Worm (Caenorhabditis elegans): ENCODE results near the gene sra-36.

The sra-36 gene

DNA sequence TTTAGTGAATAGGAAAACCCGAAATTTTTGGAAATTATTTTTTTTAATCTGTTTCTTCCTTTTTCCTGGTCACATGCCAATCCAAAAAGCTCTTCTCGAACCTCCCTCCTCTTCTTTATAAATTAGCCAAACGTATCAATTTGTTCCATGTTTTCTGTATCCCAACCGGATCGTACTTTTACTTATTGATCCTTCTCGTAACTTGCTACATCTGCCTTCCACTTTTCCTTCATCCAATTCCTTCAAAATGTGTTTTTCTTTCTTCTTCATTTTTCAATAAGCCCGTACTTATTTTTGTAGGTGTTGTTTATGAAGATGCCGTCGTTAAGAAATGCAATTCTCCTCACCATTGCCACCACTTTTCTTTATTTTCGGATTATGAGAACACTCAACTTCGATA lies 28.6 kb downstream of the sra-36 start, which contains the start of gene cyp-23A1:
cyp-23A1 (plus strand) TSS at position 301 of the 400 bp plus-strand sequence.
- TF ChIP-seq mab-5 (tag; optimal IDR thresholded peaks at IDR 0.05) (no peak), sptf-1 (tag; optimal IDR thresholded peaks at IDR 0.05) (no peak)

DNA sequence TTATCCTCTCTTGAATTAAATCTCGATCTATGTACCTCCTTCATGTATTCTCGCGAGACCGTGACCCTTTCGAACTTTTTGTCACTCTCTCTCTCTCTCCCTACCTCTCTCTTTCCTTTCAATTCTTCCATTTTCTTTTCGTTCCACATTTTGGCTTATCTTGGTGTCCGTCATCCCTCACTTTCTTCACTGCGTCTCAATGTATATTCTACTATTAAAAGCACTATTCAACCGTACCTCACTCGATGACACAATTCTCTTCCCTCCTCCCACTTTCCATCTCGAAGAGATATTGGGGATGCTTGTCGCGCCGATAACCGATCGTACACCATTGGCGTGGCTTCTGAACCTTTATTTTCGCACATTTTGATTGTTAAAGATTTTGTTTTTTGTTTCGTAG lies 29.8 kb downstream of the sra-36 start:
- TF ChIP-seq blmp-1 (tag; optimal IDR thresholded peaks at IDR 0.05), result peak; percentile 66
- no peak for TF ChIP-seq M03D4.4 (tag; optimal IDR thresholded peaks at IDR 0.05)

DNA sequence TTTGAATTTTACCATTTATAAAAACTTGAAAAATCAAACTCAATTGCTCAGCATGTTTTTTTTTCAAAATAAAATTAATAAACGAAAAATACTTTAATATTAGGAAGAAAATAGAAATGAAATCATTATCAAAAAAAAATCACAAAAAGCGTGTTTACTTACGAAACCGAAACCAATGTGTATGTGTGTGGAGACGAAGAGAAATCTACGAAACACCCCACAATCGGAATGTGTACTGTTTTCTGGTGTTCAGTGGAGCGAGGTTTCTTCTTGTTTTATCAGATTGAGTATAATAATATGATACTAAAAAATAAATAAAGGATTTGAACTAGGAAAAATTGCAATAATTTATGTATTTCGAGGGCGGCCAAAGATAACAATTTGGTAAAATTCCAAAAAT lies 32.9 kb downstream of the sra-36 start:
- TF ChIP-seq elt-1 (tag; optimal IDR thresholded peaks at IDR 0.05; ENCODE audit: borderline replicate concordance, insufficient read depth), result no peak
- no peak for TF ChIP-seq mep-1 (tag; optimal IDR thresholded peaks at IDR 0.05)
- no peak for TF ChIP-seq snpc-4 (tag; optimal IDR thresholded peaks at IDR 0.05)
- no peak for TF ChIP-seq unc-62 (GFP tag; optimal IDR thresholded peaks at IDR 0.05)
- no peak for TF ChIP-seq ceh-39 (tag; optimal IDR thresholded peaks at IDR 0.05)
- no peak for TF ChIP-seq blmp-1 (tag; optimal IDR thresholded peaks at IDR 0.05)

DNA sequence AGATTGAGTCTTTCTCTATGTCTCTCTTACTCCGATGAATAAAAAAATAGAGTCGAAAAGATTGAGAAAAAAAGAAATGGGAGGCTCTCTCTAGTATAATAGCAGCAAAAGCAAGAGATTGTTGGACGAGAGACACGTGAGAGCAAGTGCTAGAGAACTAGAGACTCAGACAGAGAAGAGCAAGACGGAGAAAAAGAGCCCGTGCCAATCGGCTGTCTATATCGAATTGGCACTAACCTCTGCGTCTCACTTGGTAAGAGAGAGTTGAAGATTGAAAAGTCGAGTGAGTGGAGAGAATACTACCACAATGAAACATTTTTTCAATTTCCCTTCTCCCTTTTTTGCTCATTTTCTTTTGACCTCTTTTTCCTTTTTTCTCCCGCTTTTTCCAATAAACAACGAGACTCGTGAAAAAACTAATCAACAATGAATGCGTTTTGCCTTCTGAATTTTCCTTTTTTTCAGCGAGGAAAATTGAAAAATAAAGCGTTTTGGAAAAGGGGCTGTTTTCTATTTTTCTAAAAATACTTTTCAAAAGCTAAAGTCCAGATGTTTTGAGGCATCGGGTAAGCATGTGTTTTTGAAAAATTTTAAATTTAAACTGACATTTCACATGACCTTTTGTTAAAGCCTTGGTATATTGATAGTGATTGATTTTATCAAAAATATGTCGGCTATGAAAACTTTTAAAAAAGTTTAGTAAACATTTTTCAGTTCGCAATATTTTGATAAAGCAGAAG lies 33.8 kb downstream of the sra-36 start:
- TF ChIP-seq lsy-2 (tag; optimal IDR thresholded peaks at IDR 0.05) (peak; percentile 17), unc-120 (tag; optimal IDR thresholded peaks at IDR 0.05; ENCODE audit: poor library complexity, severe bottlenecking) (peak; percentile 65), mls-2 (tag; optimal IDR thresholded peaks at IDR 0.05) (no peak), pha-4 (tag; optimal IDR thresholded peaks at IDR 0.05) (no peak), ces-1 (GFP tag; optimal IDR thresholded peaks at IDR 0.05) (peak; percentile 85), blmp-1 (tag; optimal IDR thresholded peaks at IDR 0.05) (no peak), ceh-39 (tag; optimal IDR thresholded peaks at IDR 0.05) (no peak), hlh-1 (tag; optimal IDR thresholded peaks at IDR 0.05) (peak; percentile 86), unc-39 (tag; optimal IDR thresholded peaks at IDR 0.05) (no peak), ceh-83 (GFP tag; optimal IDR thresholded peaks at IDR 0.05) (no peak)

DNA sequence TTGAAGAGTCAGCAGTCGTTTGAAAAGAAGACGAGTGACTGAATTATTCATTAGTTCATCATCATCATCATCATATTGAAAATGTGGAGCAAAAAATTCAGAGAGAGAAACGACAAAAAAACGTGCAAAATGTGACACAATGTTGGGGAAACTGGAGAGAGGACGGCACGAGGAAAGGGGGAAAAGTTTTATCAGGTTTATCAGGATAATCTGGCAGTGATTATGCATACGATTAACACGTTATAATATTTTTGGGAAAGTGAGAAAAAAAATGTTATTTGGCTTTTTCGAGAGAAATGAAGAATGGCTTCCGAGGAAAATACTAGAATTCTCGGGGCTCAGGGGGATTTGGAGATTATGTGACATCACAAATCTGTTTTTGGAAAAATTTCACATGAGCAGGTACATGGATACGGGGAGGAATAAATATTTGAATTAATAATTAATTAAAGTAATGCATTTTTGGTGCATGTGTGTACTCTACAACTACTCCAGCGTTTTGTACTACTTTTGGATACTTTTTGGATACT lies 35.4 kb downstream of the sra-36 start, which contains the start of gene camt-1:
camt-1 (minus strand) TSS at position 51 of the 530 bp plus-strand sequence.
- no peak for TF ChIP-seq snpc-4 (tag; optimal IDR thresholded peaks at IDR 0.05)
- TF ChIP-seq M03D4.4 (tag; optimal IDR thresholded peaks at IDR 0.05), result no peak
- no peak for TF ChIP-seq flh-1 (GFP tag; optimal IDR thresholded peaks at IDR 0.05)
- TF ChIP-seq sptf-1 (tag; optimal IDR thresholded peaks at IDR 0.05), result no peak
- TF ChIP-seq nhr-237 (tag; optimal IDR thresholded peaks at IDR 0.05), result no peak

DNA sequence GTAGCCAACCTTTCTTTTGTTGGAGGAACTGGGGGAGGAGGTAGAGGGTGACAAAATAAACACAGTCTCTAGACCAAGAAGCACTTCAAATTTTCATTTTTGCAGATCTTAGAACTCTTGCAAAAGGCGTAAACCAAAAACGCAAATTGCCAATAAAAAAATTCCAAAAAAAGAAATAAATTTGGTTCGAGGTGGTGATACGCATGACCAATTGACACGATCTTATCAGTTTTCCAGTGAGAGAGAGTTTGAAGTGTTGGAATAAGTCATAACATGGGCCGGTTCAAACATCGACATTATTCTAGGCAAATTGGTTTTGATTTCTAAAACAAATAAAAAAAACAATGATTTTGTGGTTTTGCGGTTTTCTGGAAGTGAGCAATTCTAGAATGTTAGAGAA lies 44.7 kb downstream of the sra-36 start:
- TF ChIP-seq ham-2 (GFP tag; optimal IDR thresholded peaks at IDR 0.05), result no peak
- TF ChIP-seq zip-8 (tag; optimal IDR thresholded peaks at IDR 0.05), result no peak
- TF ChIP-seq nhr-28 (tag; optimal IDR thresholded peaks at IDR 0.05), result no peak
- no peak for TF ChIP-seq bed-3 (GFP tag; optimal IDR thresholded peaks at IDR 0.05)
- no peak for TF ChIP-seq hlh-1 (tag; optimal IDR thresholded peaks at IDR 0.05)
- no peak for TF ChIP-seq nhr-237 (tag; optimal IDR thresholded peaks at IDR 0.05)
- TF ChIP-seq lin-32 (GFP tag; optimal IDR thresholded peaks at IDR 0.05), result no peak
- TF ChIP-seq cnd-1 (tag; optimal IDR thresholded peaks at IDR 0.05), result no peak
- no peak for TF ChIP-seq blmp-1 (tag; optimal IDR thresholded peaks at IDR 0.05)
- no peak for TF ChIP-seq nhr-76 (tag; optimal IDR thresholded peaks at IDR 0.05)
- no peak for TF ChIP-seq lin-13 (tag; optimal IDR thresholded peaks at IDR 0.05)
- TF ChIP-seq nhr-12 (tag; optimal IDR thresholded peaks at IDR 0.05), result no peak
- TF ChIP-seq ces-1 (GFP tag; optimal IDR thresholded peaks at IDR 0.05), result no peak
- TF ChIP-seq ceh-83 (GFP tag; optimal IDR thresholded peaks at IDR 0.05), result no peak
- no peak for TF ChIP-seq elt-3 (tag; optimal IDR thresholded peaks at IDR 0.05)
- TF ChIP-seq unc-39 (tag; optimal IDR thresholded peaks at IDR 0.05), result no peak
- no peak for TF ChIP-seq mab-5 (tag; optimal IDR thresholded peaks at IDR 0.05)

All from whole organism, mixed stage, embryonic.